Worm (Caenorhabditis elegans): Measurements from ENCODE around the gene gly-11.
"Not testable (repeated sequence)": the region's sequence is repeated elsewhere in the genome, so short reads cannot be mapped to it uniquely, and the experiment has no call there.

gly-11 gene

DNA sequence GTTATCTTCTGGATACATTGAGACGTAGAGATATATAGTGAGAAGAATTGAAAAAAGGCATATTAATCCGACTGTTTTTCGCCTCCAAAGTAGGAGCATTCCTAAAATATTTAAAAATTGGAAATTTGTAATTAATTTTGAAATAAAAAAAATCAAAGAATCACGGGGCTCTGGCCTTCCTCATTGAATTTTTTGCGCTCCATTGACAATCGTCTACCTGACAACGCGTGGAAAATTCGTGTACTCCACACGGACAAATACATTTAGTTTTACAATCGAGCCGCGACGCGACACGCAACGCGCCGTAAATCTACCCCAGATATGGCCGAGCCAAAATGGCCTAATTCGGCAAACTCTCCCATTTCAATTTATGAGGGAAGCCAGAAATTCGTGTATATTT is at the start of gene gly-11:
gly-11 (minus strand) TSS at position 101 of the 400 bp plus-strand sequence.
- TF ChIP-seq B0035.1 (tag; optimal IDR thresholded peaks at IDR 0.05); Y56A3A.18 (GFP tag; IDR thresholded peaks at IDR 0.05); ekl-4 (GFP tag; IDR thresholded peaks at IDR 0.05): not testable (repeated sequence)

DNA sequence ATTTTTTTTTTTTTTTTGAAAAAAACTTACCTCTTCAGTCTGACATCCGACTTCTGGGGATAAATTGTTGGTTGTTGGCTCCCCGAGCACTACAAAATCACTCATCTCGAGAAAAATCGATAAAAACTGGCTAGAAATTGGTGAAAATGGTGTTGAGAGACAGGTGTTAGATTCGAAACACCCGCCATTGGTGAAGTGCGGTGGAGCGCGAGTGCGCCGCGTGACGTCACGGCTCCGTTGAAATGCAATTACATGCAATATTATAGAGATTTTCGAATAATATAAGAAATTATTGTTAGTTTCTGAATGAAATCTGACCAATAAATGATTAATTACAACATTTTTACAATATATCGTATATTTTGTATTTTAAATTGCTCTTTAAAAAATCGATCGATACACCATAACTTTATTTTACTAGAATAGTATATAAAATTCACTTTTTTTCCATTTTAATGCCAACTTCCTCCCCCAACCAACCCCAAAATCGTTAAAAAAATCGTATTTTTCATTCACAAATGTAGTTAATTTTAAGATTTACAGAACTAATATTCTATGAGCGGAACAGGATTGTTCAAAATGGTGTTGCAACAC is 49.1 kb upstream of the gly-11 start, which contains the start of the genes Y75B8A.18 and Y75B8A.19:
Y75B8A.18 (minus strand) TSS at position 142 of the 594 bp plus-strand sequence.
Y75B8A.19 (plus strand) TSS at position 544 of the 594 bp plus-strand sequence.
- no peak for TF ChIP-seq somi-1 (GFP tag; optimal IDR thresholded peaks at IDR 0.05)
- no peak for TF ChIP-seq Y95B8A.8 (GFP tag; IDR thresholded peaks at IDR 0.05)
- no peak for TF ChIP-seq snpc-4 (GFP tag; optimal IDR thresholded peaks at IDR 0.05)
- peak in 1 of 4 experiments; percentile 25 for TF ChIP-seq snpc-4 (tag; optimal IDR thresholded peaks at IDR 0.05)
- TF ChIP-seq F52B5.7 (tag; optimal IDR thresholded peaks at IDR 0.05) = no peak
- TF ChIP-seq snpc-1.1 (tag; optimal IDR thresholded peaks at IDR 0.05; ENCODE audit: insufficient read depth) = no peak
- peak; percentile 93 for TF ChIP-seq mcd-1 (GFP tag; IDR thresholded peaks at IDR 0.05)
- no peak for TF ChIP-seq ztf-28 (GFP tag; IDR thresholded peaks at IDR 0.05)
- peak; percentile 44 for TF ChIP-seq dpl-1 (GFP tag; optimal IDR thresholded peaks at IDR 0.05)
- no peak for TF ChIP-seq nhr-179 (tag; optimal IDR thresholded peaks at IDR 0.05)
- TF ChIP-seq let-607 (tag; optimal IDR thresholded peaks at IDR 0.05) = no peak
- no peak for TF ChIP-seq egl-18 (GFP tag; IDR thresholded peaks at IDR 0.05)
- TF ChIP-seq T07F8.4 (tag; optimal IDR thresholded peaks at IDR 0.05) = no peak
- no peak for TF ChIP-seq ztf-3 (GFP tag; optimal IDR thresholded peaks at IDR 0.05)
- TF ChIP-seq hmg-20 (GFP tag; IDR thresholded peaks at IDR 0.05) = no peak
- TF ChIP-seq tlf-1 (GFP tag; optimal IDR thresholded peaks at IDR 0.05) = no peak
- peak in 1 of 3 experiments; percentile 84 for TF ChIP-seq lin-35 (GFP tag; optimal IDR thresholded peaks at IDR 0.05)
- no peak for TF ChIP-seq gei-17 (GFP tag; optimal IDR thresholded peaks at IDR 0.05)
- peak; percentile 77 for TF ChIP-seq lin-54 (GFP tag; optimal IDR thresholded peaks at IDR 0.05)
- no peak for TF ChIP-seq athp-1 (tag; optimal IDR thresholded peaks at IDR 0.05)
- no peak for TF ChIP-seq B0336.3 (GFP tag; IDR thresholded peaks at IDR 0.05)
- peak; percentile 65 for TF ChIP-seq efl-1 (GFP tag; optimal IDR thresholded peaks at IDR 0.05)
- TF ChIP-seq lsl-1 (GFP tag; optimal IDR thresholded peaks at IDR 0.05) = no peak
- no peak for TF ChIP-seq unc-62 (GFP tag; optimal IDR thresholded peaks at IDR 0.05)

DNA sequence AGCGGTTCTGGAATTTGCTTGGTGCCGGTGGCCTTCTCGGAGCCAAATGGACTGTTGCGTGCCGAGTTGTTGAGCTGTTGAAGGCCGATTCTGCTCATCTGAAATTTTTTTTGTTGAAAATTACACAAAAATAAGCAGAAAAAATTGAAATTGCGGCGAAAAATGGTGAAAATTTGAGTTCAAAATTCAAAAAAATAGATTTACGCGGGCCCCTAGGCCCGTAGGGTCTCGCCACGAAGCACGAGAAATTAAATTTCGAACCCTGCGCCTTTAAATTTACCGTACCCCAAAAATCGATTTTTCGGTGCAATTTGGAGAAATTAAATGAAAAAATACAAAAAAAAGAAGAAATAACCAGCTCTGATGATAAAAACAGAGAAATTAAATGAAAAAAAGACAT is 48.2 kb upstream of the gly-11 start, which contains the start of gene gmn-1:
gmn-1 (minus strand) TSS at position 98 of the 400 bp plus-strand sequence.
- TF ChIP-seq nhr-80 (tag; optimal IDR thresholded peaks at IDR 0.05) (no peak), mcd-1 (GFP tag; IDR thresholded peaks at IDR 0.05) (peak; percentile 76), lin-54 (GFP tag; optimal IDR thresholded peaks at IDR 0.05) (peak; percentile 85), sptf-2 (GFP tag; optimal IDR thresholded peaks at IDR 0.05) (no peak), madf-8 (GFP tag; conservative IDR thresholded peaks at IDR 0.05) (peak; percentile 85), ztf-26 (tag; optimal IDR thresholded peaks at IDR 0.05) (no peak), hlh-12 (tag; optimal IDR thresholded peaks at IDR 0.05) (no peak), hmg-1.2 (GFP tag; IDR thresholded peaks at IDR 0.05) (peak; percentile 39), snpc-1.3 (tag; optimal IDR thresholded peaks at IDR 0.05; ENCODE audit: insufficient read depth) (peak; percentile 42), hsf-1 (GFP tag; IDR thresholded peaks at IDR 0.05) (0 out of 2 replicates have a peak, but pooled peaks have one; percentile 31), F37B4.10 (GFP tag; IDR thresholded peaks at IDR 0.05) (no peak), zim-3 (tag; optimal IDR thresholded peaks at IDR 0.05) (no peak), dox-1 (GFP tag; IDR thresholded peaks at IDR 0.05) (peak; percentile 73), tlf-1 (GFP tag; optimal IDR thresholded peaks at IDR 0.05) (peak; percentile 31), lin-35 (GFP tag; optimal IDR thresholded peaks at IDR 0.05) (peak in 1 of 3 experiments; percentile 26), madf-3 (GFP tag; IDR thresholded peaks at IDR 0.05) (no peak), madf-6 (GFP tag; IDR thresholded peaks at IDR 0.05) (peak; percentile 94), ceh-91 (GFP tag; IDR thresholded peaks at IDR 0.05) (peak; percentile 87), efl-1 (GFP tag; optimal IDR thresholded peaks at IDR 0.05) (peak; percentile 91), T07F8.4 (tag; optimal IDR thresholded peaks at IDR 0.05) (no peak), hmg-20 (GFP tag; IDR thresholded peaks at IDR 0.05) (no peak), mes-4 (tag; optimal IDR thresholded peaks at IDR 0.05) (no peak), attf-5 (GFP tag; optimal IDR thresholded peaks at IDR 0.05) (no peak), gei-17 (GFP tag; optimal IDR thresholded peaks at IDR 0.05) (no peak), F49E8.2 (tag; optimal IDR thresholded peaks at IDR 0.05; ENCODE audit: insufficient read depth) (no peak)
